Worm (Caenorhabditis elegans): Measurements from ENCODE around the gene W01B6.3.

Gene W01B6.3

DNA sequence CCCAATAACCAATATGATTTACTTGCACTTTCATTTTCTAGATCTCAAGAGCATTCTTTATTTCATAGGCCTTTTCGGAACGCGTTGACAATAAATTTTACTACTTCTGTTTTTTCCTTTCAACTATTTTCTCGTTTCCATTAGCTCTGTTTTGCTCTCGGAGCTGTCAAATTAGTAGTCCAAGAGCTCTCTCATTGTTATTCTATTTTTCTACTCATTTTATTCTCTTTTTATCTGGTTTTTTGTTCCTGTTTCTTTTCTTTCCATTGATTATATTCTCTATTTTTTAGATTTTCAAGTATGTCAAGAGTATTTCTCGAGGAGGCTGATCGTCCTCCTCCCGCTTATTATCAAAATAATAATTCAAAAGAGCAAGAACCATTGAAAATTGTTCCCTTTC lies 25.3 kb downstream of the W01B6.3 start, which contains the start of gene T04B2.3:
TSS of gene T04B2.3 (plus strand) at position 301 of the 400 bp plus-strand sequence.
- TF ChIP-seq F44E2.7 (GFP tag; IDR thresholded peaks at IDR 0.05) = no peak
- TF ChIP-seq lin-39 (tag; optimal IDR thresholded peaks at IDR 0.05) = no peak
- TF ChIP-seq Y5F2A.4 (GFP tag; optimal IDR thresholded peaks at IDR 0.05) = no peak
- no peak for TF ChIP-seq mxl-3 (GFP tag; optimal IDR thresholded peaks at IDR 0.05)
- TF ChIP-seq tra-1 (GFP tag; IDR thresholded peaks at IDR 0.05) = no peak
- TF ChIP-seq nhr-25 (tag; optimal IDR thresholded peaks at IDR 0.05; ENCODE audit: borderline replicate concordance, insufficient read depth) = no peak
- no peak for TF ChIP-seq jun-1 (tag; optimal IDR thresholded peaks at IDR 0.05)
- TF ChIP-seq ama-1 (optimal IDR thresholded peaks at IDR 0.05) = no peak
- no peak for TF ChIP-seq arid-1 (GFP tag; conservative IDR thresholded peaks at IDR 0.05)
- TF ChIP-seq nhr-111 (GFP tag; optimal IDR thresholded peaks at IDR 0.05) = no peak
- TF ChIP-seq F37D6.2 (tag; optimal IDR thresholded peaks at IDR 0.05) = no peak
- no peak for TF ChIP-seq madf-9 (GFP tag; conservative IDR thresholded peaks at IDR 0.05)
- no peak for TF ChIP-seq R02D3.7 (tag; optimal IDR thresholded peaks at IDR 0.05)
- TF ChIP-seq nhr-41 (GFP tag; IDR thresholded peaks at IDR 0.05) = no peak
- no peak for TF ChIP-seq ZK337.2 (GFP tag; IDR thresholded peaks at IDR 0.05)
- no peak for TF ChIP-seq pqm-1 (tag; optimal IDR thresholded peaks at IDR 0.05)
- no peak for TF ChIP-seq nhr-10 (tag; optimal IDR thresholded peaks at IDR 0.05)
- no peak for TF ChIP-seq Y75B8A.6 (GFP tag; IDR thresholded peaks at IDR 0.05)
- TF ChIP-seq mep-1 (tag; optimal IDR thresholded peaks at IDR 0.05) = no peak
- no peak for TF ChIP-seq vab-7 (GFP tag; IDR thresholded peaks at IDR 0.05)

DNA sequence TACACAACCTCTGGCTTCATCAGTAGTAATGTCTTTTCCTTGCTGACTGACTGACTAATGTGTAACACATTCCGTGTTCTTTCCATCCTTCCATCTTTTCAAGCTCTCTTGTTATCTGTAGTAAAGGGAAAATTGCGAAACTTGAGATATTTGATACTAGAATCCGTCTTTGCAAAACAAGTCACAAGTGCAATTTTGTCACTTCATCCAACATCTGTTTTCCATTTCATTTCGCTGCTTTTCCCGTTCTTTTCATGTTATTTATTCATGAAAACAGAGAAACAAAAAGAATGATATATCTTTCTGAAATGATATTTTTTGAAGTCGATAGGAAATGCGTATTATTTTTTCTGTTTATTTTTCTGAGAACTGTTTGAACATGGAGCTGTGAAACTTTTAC lies 26.4 kb downstream of the W01B6.3 start:
- TF ChIP-seq daf-12 (tag; optimal IDR thresholded peaks at IDR 0.05) (no peak), unc-62 (GFP tag; optimal IDR thresholded peaks at IDR 0.05 in 1 of 2) (peak in 1 of 2 experiments; percentile 77), unc-62 (tag; optimal IDR thresholded peaks at IDR 0.05) (no peak), daf-16 (GFP tag; optimal IDR thresholded peaks at IDR 0.05) (peak in 1 of 2 experiments; percentile 35), daf-16 (tag; optimal IDR thresholded peaks at IDR 0.05) (no peak), lin-39 (tag; optimal IDR thresholded peaks at IDR 0.05) (no peak), aha-1 (tag) (peak; percentile 14), nhr-11 (tag; optimal IDR thresholded peaks at IDR 0.05) (peak; percentile 23)

ce11 chrIV:10042881-10043280 lies 29.5 kb downstream of the W01B6.3 start, which contains the start of gene frk-1:
TSS of gene frk-1 (plus strand) at chrIV:10043181.
- TF ChIP-seq aha-1 (tag) = peak; percentile 73
- no peak for TF ChIP-seq nhr-41 (GFP tag; IDR thresholded peaks at IDR 0.05)

DNA sequence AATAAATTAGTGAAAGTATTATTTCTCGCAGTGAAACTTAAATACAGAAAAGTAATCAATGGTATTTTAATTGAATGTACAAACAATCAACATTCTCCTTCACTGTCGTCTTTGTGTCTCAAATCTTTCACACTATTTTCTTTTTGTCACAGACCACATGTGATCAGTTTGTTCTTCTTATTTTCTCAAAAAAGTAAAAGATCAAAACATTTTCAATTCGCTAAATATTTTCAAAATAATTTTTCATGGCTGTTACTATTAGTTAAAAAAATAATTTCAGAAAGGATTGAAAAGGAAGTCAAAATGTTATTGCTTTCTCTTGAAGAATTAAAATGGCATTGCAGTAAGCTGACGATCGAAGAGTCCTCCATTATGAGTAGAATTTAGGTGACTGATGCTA lies 31.6 kb downstream of the W01B6.3 start, which contains the start of gene dhs-31:
TSS of gene dhs-31 (minus strand) at position 101 of the 400 bp plus-strand sequence.
- TF ChIP-seq zfp-3 (GFP tag; conservative IDR thresholded peaks at IDR 0.05) (no peak), Y48G9A.11 (GFP tag; IDR thresholded peaks at IDR 0.05) (no peak), nhr-102 (tag; optimal IDR thresholded peaks at IDR 0.05) (no peak), zip-11 (GFP tag; IDR thresholded peaks at IDR 0.05) (no peak), php-3 (GFP tag; IDR thresholded peaks at IDR 0.05) (no peak), hlh-11 (tag; optimal IDR thresholded peaks at IDR 0.05) (no peak), nhr-48 (tag; optimal IDR thresholded peaks at IDR 0.05) (no peak), set-16 (GFP tag; IDR thresholded peaks at IDR 0.05) (no peak), nhr-25 (tag; optimal IDR thresholded peaks at IDR 0.05; ENCODE audit: borderline replicate concordance, insufficient read depth) (no peak), zip-2 (tag; optimal IDR thresholded peaks at IDR 0.05) (no peak), lim-7 (GFP tag; IDR thresholded peaks at IDR 0.05) (no peak), mep-1 (tag; optimal IDR thresholded peaks at IDR 0.05) (no peak), daf-12 (tag; optimal IDR thresholded peaks at IDR 0.05) (no peak), Y75B8A.6 (GFP tag; IDR thresholded peaks at IDR 0.05) (no peak), egl-43 (GFP tag; IDR thresholded peaks at IDR 0.05) (no peak), cey-2 (tag; optimal IDR thresholded peaks at IDR 0.05; ENCODE audit: borderline replicate concordance, insufficient read depth) (no peak), ceh-62 (tag; optimal IDR thresholded peaks at IDR 0.05) (no peak)

Data from whole organism, L4 larva.